Fruit fly (Drosophila melanogaster) whole organism, embryonic: ENCODE measurements around the gene bnl.

Experiments
- Ada2b ChIP-seq: fragments of 200-800 bp; sonication (Bioruptor generic); IDR thresholded peaks from 2 replicates; pipeline ENCODE4 v1.3.6; 2022; ENCODE audit warnings: missing biosample characterization, missing genetic modification characterization
- Aef1 ChIP-seq: fragments of 200-800 bp; sonication (Bioruptor generic); IDR thresholded peaks from 3 replicates; pipeline ENCODE4 v1.3.6; 2022; ENCODE audit warnings: missing biosample characterization, missing genetic modification characterization
- CG10462 ChIP-seq: fragments of 200-800 bp; sonication (Bioruptor generic); optimal IDR thresholded peaks from 2 replicates; lab custom pipeline; 2016; ENCODE audit warnings: missing biosample characterization, missing genetic modification characterization
- CG17385 ChIP-seq: fragments of 200-800 bp; sonication (Bioruptor generic); optimal IDR thresholded peaks from 3 replicates; lab custom pipeline; 2018; ENCODE audit warnings: missing biosample characterization, mild to moderate bottlenecking, missing genetic modification characterization
- CG18262 ChIP-seq: fragments of 200-800 bp; optimal IDR thresholded peaks from 3 replicates; lab custom pipeline; 2019; ENCODE audit warnings: missing biosample characterization, mild to moderate bottlenecking, missing genetic modification characterization, moderate library complexity
- CG18599 ChIP-seq: fragments of 200-800 bp; sonication (Bioruptor generic); optimal IDR thresholded peaks from 3 replicates; lab custom pipeline; 2017; ENCODE audit warnings: missing biosample characterization, missing genetic modification characterization, mild to moderate bottlenecking, moderate library complexity, missing genetic modification reagents
- CG2889 ChIP-seq: fragments of 200-800 bp; sonication (Bioruptor generic); IDR thresholded peaks from 3 replicates; pipeline ENCODE4 v1.3.6; 2022; ENCODE audit warnings: missing biosample characterization, missing genetic modification characterization
- CG30403 ChIP-seq: fragments of 200-800 bp; sonication (Bioruptor generic); optimal IDR thresholded peaks from 3 replicates; lab custom pipeline; 2016; ENCODE audit warnings: missing biosample characterization, missing genetic modification characterization
- CG3838 ChIP-seq: fragments of 200-800 bp; sonication (Bioruptor generic); optimal IDR thresholded peaks from 3 replicates; lab custom pipeline; 2016; ENCODE audit warnings: missing biosample characterization, missing genetic modification characterization
- CG4328 ChIP-seq: fragments of 200-800 bp; sonication (Bioruptor generic); optimal IDR thresholded peaks from 3 replicates; lab custom pipeline; 2017; ENCODE audit warnings: missing biosample characterization, missing genetic modification reagents, missing genetic modification characterization
- CG4404 ChIP-seq: fragments of 200-800 bp; sonication (Bioruptor generic); IDR thresholded peaks from 2 replicates; pipeline ENCODE4 v1.3.6; 2022; ENCODE audit warnings: missing biosample characterization, missing genetic modification characterization
- CG7928 ChIP-seq: fragments of 200-800 bp; sonication (Bioruptor generic); optimal IDR thresholded peaks from 2 replicates; lab custom pipeline; 2017; ENCODE audit warnings: missing biosample characterization, mild to moderate bottlenecking, missing genetic modification characterization
- CG8290 ChIP-seq, 3 experiments: fragments of 200-800 bp; sonication (Bioruptor generic); optimal IDR thresholded peaks; 2 replicates each; lab custom pipeline; 2016 to 2019; ENCODE audit warnings: missing biosample characterization in 3 of 3, missing genetic modification characterization in 3 of 3, mild to moderate bottlenecking in 2 of 3, moderate library complexity in 1 of 3
- CG8924 ChIP-seq: fragments of 200-800 bp; optimal IDR thresholded peaks from 3 replicates; lab custom pipeline; 2019; ENCODE audit warnings: missing biosample characterization, mild to moderate bottlenecking, missing genetic modification characterization, moderate library complexity
- CG9215 ChIP-seq: fragments of 200-800 bp; sonication (Bioruptor generic); IDR thresholded peaks from 2 replicates; pipeline ENCODE4 v1.3.6; 2022; ENCODE audit warnings: missing biosample characterization, missing genetic modification characterization
- CG9932 ChIP-seq: fragments of 200-800 bp; sonication (Bioruptor generic); IDR thresholded peaks from 2 replicates; pipeline ENCODE4 v1.3.6; 2022; ENCODE audit warnings: missing biosample characterization, missing genetic modification characterization
- Chrac-16 ChIP-seq: fragments of 200-800 bp; sonication (Bioruptor generic); optimal IDR thresholded peaks from 3 replicates; lab custom pipeline; 2016; ENCODE audit warnings: missing biosample characterization, missing genetic modification characterization
- CkIIα-i1 ChIP-seq: fragments of 200-800 bp; sonication (Bioruptor generic); IDR thresholded peaks from 2 replicates; pipeline ENCODE4 v1.3.6; 2022; ENCODE audit warnings: missing biosample characterization, missing genetic modification characterization
- D ChIP-seq, 2 experiments: fragments of 200-800 bp in 1 of 2; fragments of >200 bp in 1 of 2; sonication (Bioruptor generic) in 1 of 2; optimal IDR thresholded peaks; 2 replicates in 1 of 2; 3 replicates in 1 of 2; lab custom pipeline; 2017; ENCODE audit warnings: mild to moderate bottlenecking in 1 of 2, missing biosample characterization in 1 of 2, missing genetic modification characterization in 1 of 2, missing genetic modification reagents in 1 of 2
- Dll ChIP-seq: fragments of 200-800 bp; sonication (Bioruptor generic); IDR thresholded peaks from 4 replicates; pipeline ENCODE4 v1.3.6; 2022; ENCODE audit warnings: missing biosample characterization, missing genetic modification characterization; ENCODE audit not compliant: partially characterized antibody
- Doc3 ChIP-seq: fragments of 200-800 bp; sonication (Bioruptor generic); IDR thresholded peaks from 3 replicates; pipeline ENCODE4 v1.3.6; 2022; ENCODE audit warnings: missing biosample characterization, missing genetic modification characterization; ENCODE audit not compliant: partially characterized antibody
- ERR ChIP-seq: fragments of 200-800 bp; sonication (Bioruptor generic); optimal IDR thresholded peaks from 2 replicates; lab custom pipeline; 2016; ENCODE audit warnings: missing biosample characterization, missing genetic modification characterization
- Fer2 ChIP-seq: fragments of 200-800 bp; sonication (Bioruptor generic); optimal IDR thresholded peaks from 2 replicates; lab custom pipeline; 2018; ENCODE audit warnings: missing biosample characterization, mild to moderate bottlenecking, missing genetic modification characterization, moderate library complexity
- Gug ChIP-seq: fragments of 200-800 bp; sonication (Bioruptor generic); IDR thresholded peaks from 4 replicates; pipeline ENCODE4 v1.3.6; 2022; ENCODE audit warnings: missing biosample characterization, missing genetic modification characterization
- H15 ChIP-seq: fragments of 200-800 bp; sonication (Bioruptor generic); IDR thresholded peaks from 3 replicates; pipeline ENCODE4 v1.3.6; 2022; ENCODE audit warnings: missing biosample characterization, missing genetic modification characterization
- HmgZ ChIP-seq: fragments of 200-800 bp; sonication (Bioruptor generic); optimal IDR thresholded peaks from 2 replicates; lab custom pipeline; 2018; ENCODE audit warnings: missing biosample characterization, mild to moderate bottlenecking, missing genetic modification characterization
- Med ChIP-seq: fragments of 200-800 bp; sonication (Bioruptor generic); peaks from one replicate; lab custom pipeline; 2016; ENCODE audit warnings: missing biosample characterization, missing genetic modification characterization, mild to moderate bottlenecking, inconsistent platforms, moderate library complexity
- Myb ChIP-seq: fragments of 200-800 bp; sonication (Bioruptor generic); optimal IDR thresholded peaks from 2 replicates; lab custom pipeline; 2016; ENCODE audit warnings: missing biosample characterization, missing genetic modification characterization
- NC2β ChIP-seq: fragments of 200-800 bp; sonication (Bioruptor generic); optimal IDR thresholded peaks from 2 replicates; lab custom pipeline; 2016; ENCODE audit warnings: missing biosample characterization, missing genetic modification characterization
- Opbp ChIP-seq: fragments of 200-800 bp; sonication (Bioruptor generic); IDR thresholded peaks from 3 replicates; pipeline ENCODE4 v1.3.6; 2022; ENCODE audit warnings: missing biosample characterization, missing genetic modification characterization; ENCODE audit not compliant: partially characterized antibody
- Rfx ChIP-seq: fragments of 200-800 bp; sonication (Bioruptor generic); IDR thresholded peaks from 2 replicates; pipeline ENCODE4 v1.3.6; 2022; ENCODE audit warnings: missing biosample characterization, missing genetic modification characterization
- Rx ChIP-seq: fragments of 200-800 bp; sonication (Bioruptor generic); IDR thresholded peaks from 2 replicates; pipeline ENCODE4 v1.3.6; 2022; ENCODE audit warnings: missing biosample characterization, missing genetic modification characterization
- Sin3A ChIP-seq: fragments of >200 bp; optimal IDR thresholded peaks from 2 replicates; lab custom pipeline; 2018
- Sox102F ChIP-seq: fragments of 200-800 bp; sonication (Bioruptor generic); optimal IDR thresholded peaks from 2 replicates; lab custom pipeline; 2018; ENCODE audit warnings: missing biosample characterization, mild to moderate bottlenecking, missing genetic modification characterization, moderate library complexity
- Sry-β ChIP-seq: fragments of 200-800 bp; sonication (Bioruptor generic); optimal IDR thresholded peaks from 2 replicates; lab custom pipeline; 2018; ENCODE audit warnings: missing biosample characterization, mild to moderate bottlenecking, missing genetic modification characterization, moderate library complexity
- ap ChIP-seq: fragments of 200-800 bp; sonication (Bioruptor generic); IDR thresholded peaks from 2 replicates; pipeline ENCODE4 v1.3.6; 2022; ENCODE audit warnings: missing biosample characterization, missing genetic modification characterization
- bab2 ChIP-seq: fragments of 200-800 bp; sonication (Bioruptor generic); optimal IDR thresholded peaks from 2 replicates; lab custom pipeline; 2016; ENCODE audit warnings: missing biosample characterization, missing genetic modification characterization
- cwo ChIP-seq: fragments of 200-800 bp; sonication (Bioruptor generic); optimal IDR thresholded peaks from 3 replicates; lab custom pipeline; 2017; ENCODE audit warnings: missing biosample characterization, missing genetic modification characterization, mild to moderate bottlenecking, moderate library complexity, missing genetic modification reagents
- fd64A ChIP-seq: fragments of 200-800 bp; sonication (Bioruptor generic); optimal IDR thresholded peaks from 3 replicates; lab custom pipeline; 2018; ENCODE audit warnings: missing biosample characterization, mild to moderate bottlenecking, missing genetic modification characterization
- h ChIP-seq: fragments of >200 bp; optimal IDR thresholded peaks from 2 replicates; lab custom pipeline; 2017
- ham ChIP-seq: fragments of 200-800 bp; sonication (Bioruptor generic); IDR thresholded peaks from 2 replicates; pipeline ENCODE4 v1.3.6; 2022; ENCODE audit warnings: missing biosample characterization, missing genetic modification characterization
- kni ChIP-seq: fragments of 200-800 bp; sonication (Bioruptor generic); optimal IDR thresholded peaks from 3 replicates; lab custom pipeline; 2017; ENCODE audit warnings: mild to moderate bottlenecking, missing biosample characterization, missing genetic modification reagents, missing genetic modification characterization
- lilli ChIP-seq: fragments of 200-800 bp; sonication (Bioruptor generic); optimal IDR thresholded peaks from 3 replicates; lab custom pipeline; 2016; ENCODE audit warnings: missing biosample characterization, missing genetic modification characterization
- oc ChIP-seq: fragments of 200-800 bp; sonication (Bioruptor generic); optimal IDR thresholded peaks from 2 replicates; lab custom pipeline; 2018; ENCODE audit warnings: missing biosample characterization, mild to moderate bottlenecking, missing genetic modification characterization, moderate library complexity
- pho ChIP-seq: fragments of 200-800 bp; sonication (Bioruptor generic); optimal IDR thresholded peaks from 2 replicates; lab custom pipeline; 2016; ENCODE audit warnings: missing biosample characterization, missing genetic modification characterization
- psq ChIP-seq: fragments of 200-800 bp; sonication (Bioruptor generic); optimal IDR thresholded peaks from 2 replicates; lab custom pipeline; 2017; ENCODE audit warnings: missing biosample characterization, missing genetic modification characterization
- so ChIP-seq: fragments of 200-800 bp; sonication (Bioruptor generic); IDR thresholded peaks from 3 replicates; pipeline ENCODE4 v1.3.6; 2022; ENCODE audit warnings: missing biosample characterization, missing genetic modification characterization
- sug ChIP-seq: fragments of 200-800 bp; optimal IDR thresholded peaks from 2 replicates; lab custom pipeline; 2019; ENCODE audit warnings: missing biosample characterization, mild to moderate bottlenecking, missing genetic modification characterization, moderate library complexity
- unpg ChIP-seq: fragments of 200-800 bp; sonication (Bioruptor generic); optimal IDR thresholded peaks from 3 replicates; lab custom pipeline; 2018; ENCODE audit warnings: missing biosample characterization, mild to moderate bottlenecking, missing genetic modification characterization, moderate library complexity
- wek ChIP-seq: fragments of 200-800 bp; sonication (Bioruptor generic); optimal IDR thresholded peaks from 3 replicates; lab custom pipeline; 2018; ENCODE audit warnings: missing biosample characterization, mild to moderate bottlenecking, missing genetic modification characterization, moderate library complexity

Gene bnl

dm6 chr3R:19859370-19860033, 22.9 kb upstream of the bnl start (continued):
- TF ChIP-seq Med: peak; percentile 83
- TF ChIP-seq sug (tag; lab: Kevin White, UChicago): peak; percentile 76
- TF ChIP-seq psq (GFP tag; lab: Kevin White, UChicago): no peak
- TF ChIP-seq NC2β: no peak
- TF ChIP-seq ERR: no peak
- no peak for TF ChIP-seq unpg
- TF ChIP-seq HmgZ (tag; lab: Kevin White, UChicago): no peak
- TF ChIP-seq CG3838: no peak
- no peak for TF ChIP-seq CG4328 (GFP tag; lab: Kevin White, UChicago)
- TF ChIP-seq Ada2b (GFP tag; lab: Robert Waterston, UW): no peak
- peak; percentile 34; the same call in 1 of the 3 replicates for TF ChIP-seq so (GFP tag; lab: Robert Waterston, UW)
- peak; percentile 7 for TF ChIP-seq CG30403 (GFP tag; lab: Kevin White, UChicago)
- TF ChIP-seq Rfx (GFP tag; lab: Robert Waterston, UW): no peak; the same call in 1 of the 2 replicates
- no peak for TF ChIP-seq Fer2
- no peak for TF ChIP-seq Opbp (GFP tag; lab: Robert Waterston, UW)
- TF ChIP-seq ap (GFP tag; lab: Robert Waterston, UW): no peak
- 0 out of 2 replicates have a peak, but pooled peaks have one; percentile 8 for TF ChIP-seq CG9215 (GFP tag; lab: Robert Waterston, UW)
- no peak for TF ChIP-seq Sry-β (GFP tag; lab: Kevin White, UChicago)
- no peak for TF ChIP-seq CG10462
- TF ChIP-seq pho (GFP tag; lab: Kevin White, UChicago): no peak
- no peak for TF ChIP-seq wek (GFP tag; lab: Kevin White, UChicago)
- no peak for TF ChIP-seq CG2889 (GFP tag; lab: Robert Waterston, UW)
- no peak for TF ChIP-seq Doc3 (GFP tag; lab: Robert Waterston, UW)
- TF ChIP-seq H15 (GFP tag; lab: Robert Waterston, UW): no peak
- no peak for TF ChIP-seq Chrac-16 (GFP tag; lab: Kevin White, UChicago)
- TF ChIP-seq fd64A (GFP tag; lab: Kevin White, UChicago): no peak
- TF ChIP-seq Sox102F (GFP tag; lab: Kevin White, UChicago): peak; percentile 1
- TF ChIP-seq bab2 (GFP tag; lab: Kevin White, UChicago): no peak
- TF ChIP-seq CG7928 (GFP tag; lab: Kevin White, UChicago): no peak
- peak; percentile 20 for TF ChIP-seq CG18262 (tag; lab: Kevin White, UChicago)
- TF ChIP-seq ham (GFP tag; lab: Robert Waterston, UW): no peak
- no peak for TF ChIP-seq Dll (GFP tag; lab: Robert Waterston, UW)
- peak; percentile 45 for TF ChIP-seq CG18599
- TF ChIP-seq lilli (GFP tag; lab: Kevin White, UChicago): peak; percentile 8
- TF ChIP-seq cwo: peak; percentile 36
- TF ChIP-seq Sin3A (lab: Kevin White, UChicago): no peak
- TF ChIP-seq CG8290 (GFP tag; optimal IDR thresholded peaks at IDR 0.05; lab: Kevin White, UChicago): no peak
- peak in 1 of 2 experiments; percentile 30 for TF ChIP-seq CG8290 (tag; optimal IDR thresholded peaks at IDR 0.05; lab: Kevin White, UChicago)
- no peak for TF ChIP-seq Aef1 (GFP tag; lab: Robert Waterston, UW)
- TF ChIP-seq oc (tag; lab: Kevin White, UChicago): no peak
- no peak for TF ChIP-seq h (lab: Kevin White, UChicago)
- no peak for TF ChIP-seq Myb (GFP tag; lab: Kevin White, UChicago)
- no peak for TF ChIP-seq CG8924 (tag; lab: Kevin White, UChicago)
- TF ChIP-seq Gug (GFP tag; lab: Robert Waterston, UW): peak; percentile 39; the same call in 1 of the 4 replicates
- no peak for TF ChIP-seq CG4404
- TF ChIP-seq kni (GFP tag; lab: Kevin White, UChicago): no peak
- TF ChIP-seq Rx (GFP tag; lab: Robert Waterston, UW): no peak
- 0 out of 2 replicates have a peak, but pooled peaks have one; percentile 31 for TF ChIP-seq CG9932 (GFP tag; lab: Robert Waterston, UW)
- TF ChIP-seq CG17385: peak; percentile 2
- no peak for TF ChIP-seq CkIIα-i1
- TF ChIP-seq D (optimal IDR thresholded peaks at IDR 0.05; lab: Kevin White, UChicago): no peak
- no peak for TF ChIP-seq D (GFP tag; optimal IDR thresholded peaks at IDR 0.05; lab: Kevin White, UChicago)
